Worm (Caenorhabditis elegans) whole organism, early embryonic: ENCODE data around the gene henn-1.

Experiments
- ceh-13 ChIP-seq: fragments of 200-800 bp; sonication (Bioruptor generic); optimal IDR thresholded peaks from 2 replicates; lab custom pipeline; 2018; ENCODE audit warnings: mild to moderate bottlenecking, missing genetic modification characterization, missing compliant biosample characterization
- ceh-36 ChIP-seq: sonication (generic microtip); optimal IDR thresholded peaks from 2 replicates; lab custom pipeline; 2016; ENCODE audit warnings: missing genetic modification characterization, inconsistent platforms, missing compliant biosample characterization
- flt-1 ChIP-seq: fragments of 200-800 bp; sonication (Bioruptor generic); IDR thresholded peaks from 2 replicates; pipeline ENCODE4 v1.3.6; 2022; ENCODE audit warnings: missing genetic modification characterization, missing compliant biosample characterization
- sea-1 ChIP-seq: fragments of 200-800 bp; sonication (Bioruptor generic); conservative IDR thresholded peaks from 2 replicates; pipeline ENCODE4 v1.3.6; 2022; ENCODE audit warnings: missing genetic modification characterization, missing compliant biosample characterization

DNA sequence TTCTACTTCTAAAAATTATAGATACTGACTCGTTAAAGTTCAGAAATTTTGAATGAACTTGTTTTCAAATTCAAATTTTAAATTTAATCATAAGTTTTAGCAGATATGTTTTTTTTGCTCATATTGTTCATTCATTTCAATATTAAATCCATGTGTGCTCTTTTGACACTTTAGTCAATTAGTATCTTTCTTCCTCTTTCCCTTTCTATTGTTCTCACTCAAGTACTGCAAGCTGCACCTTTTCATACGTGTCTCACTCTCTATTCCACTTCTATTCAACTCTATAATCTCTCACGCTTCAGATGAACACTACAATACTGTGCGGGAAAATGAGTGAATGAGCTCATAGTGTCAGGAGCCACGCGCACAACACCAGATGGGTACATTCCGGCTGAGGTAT lies 14.5 kb upstream of the henn-1 start, which contains the start of gene C30A5.16:
- TF ChIP-seq ceh-13 (GFP tag; lab: Kevin White, UChicago) (no peak), ceh-36 (tag; lab: Kevin White, UChicago) (no peak), flt-1 (GFP tag; lab: Robert Waterston, UW) (no peak), sea-1 (GFP tag; lab: Robert Waterston, UW) (no peak)
